Worm (Caenorhabditis elegans) whole organism, L4 larva: Measurements from ENCODE around the gene srh-296.
A peak's percentile ranks its signal among the peaks of the same experiment; 100 is the strongest.

Source experiments
- aly-2 ChIP-seq: sonication (generic microtip); optimal IDR thresholded peaks from 2 replicates; lab custom pipeline; 2018; ENCODE audit warnings: missing biosample characterization, missing genetic modification characterization
- ama-1 ChIP-seq: fragments of 150-350 bp; optimal IDR thresholded peaks from 2 replicates; lab custom pipeline; 2014; ENCODE audit warnings: inconsistent platforms, mixed read lengths
- daf-16 ChIP-seq, 3 experiments: sonication (generic microtip); optimal IDR thresholded peaks; 2 replicates each; lab custom pipeline; 2016 to 2017; ENCODE audit warnings: missing genetic modification characterization in 3 of 3, missing genetic modification reagents in 3 of 3, mild to moderate bottlenecking in 2 of 3, missing compliant biosample characterization in 2 of 3, missing biosample characterization in 1 of 3, moderate library complexity in 1 of 3
- hlh-30 ChIP-seq: sonication (generic microtip); optimal IDR thresholded peaks from 2 replicates; lab custom pipeline; 2017; ENCODE audit warnings: antibody characterized with exemption, mild to moderate bottlenecking, missing genetic modification characterization, missing compliant biosample characterization; ENCODE audit not compliant: insufficient read depth
- nhr-237 ChIP-seq: sonication (generic microtip); optimal IDR thresholded peaks from 2 replicates; lab custom pipeline; 2017; ENCODE audit warnings: missing biosample characterization, missing genetic modification characterization
- nhr-41 ChIP-seq: fragments of 200-800 bp; sonication (Bioruptor generic); IDR thresholded peaks from 2 replicates; pipeline ENCODE4 v1.3.6; 2022; ENCODE audit warnings: missing genetic modification reagents, missing genetic modification characterization, missing compliant biosample characterization
- spr-1 ChIP-seq: sonication (generic microtip); optimal IDR thresholded peaks from 2 replicates; lab custom pipeline; 2016; ENCODE audit warnings: mild to moderate bottlenecking, missing genetic modification characterization, missing compliant biosample characterization
- unc-39 ChIP-seq: sonication (generic microtip); optimal IDR thresholded peaks from 2 replicates; lab custom pipeline; 2017; ENCODE audit warnings: missing biosample characterization, missing genetic modification characterization
- unc-62 ChIP-seq, 3 experiments: fragments of 150-350 bp in 1 of 3; sonication (generic microtip); optimal IDR thresholded peaks in 2 of 3; peaks in 1 of 3; 1 replicate in 1 of 3; 2 replicates in 2 of 3; lab custom pipeline; 2014 to 2017; ENCODE audit warnings: missing biosample characterization in 3 of 3, missing genetic modification characterization in 3 of 3, missing genetic modification reagents in 3 of 3, missing genotype in 1 of 3
- zfp-3 ChIP-seq: fragments of 200-800 bp; sonication (Bioruptor generic); conservative IDR thresholded peaks from 2 replicates; pipeline ENCODE4 v1.3.6; 2022; ENCODE audit warnings: missing genetic modification reagents, missing genetic modification characterization, missing compliant biosample characterization

- TF ChIP-seq unc-62 (GFP tag; optimal IDR thresholded peaks at IDR 0.05 in 1 of 2; lab: Kevin White, UChicago) = peak in 1 of 2 experiments; percentile 30
- no peak for TF ChIP-seq unc-62 (tag; optimal IDR thresholded peaks at IDR 0.05; lab: Kevin White, UChicago)
- TF ChIP-seq ama-1 (lab: Kevin White, UChicago) = no peak
- no peak for TF ChIP-seq aly-2 (tag; lab: Kevin White, UChicago)
- no peak for TF ChIP-seq nhr-237
- TF ChIP-seq zfp-3 (GFP tag; lab: Robert Waterston, UW) = no peak
- peak; percentile 63 for TF ChIP-seq hlh-30 (tag; lab: Kevin White, UChicago)
- TF ChIP-seq nhr-41 (GFP tag; lab: Robert Waterston, UW) = no peak
- TF ChIP-seq unc-39 (tag; lab: Kevin White, UChicago) = no peak
- TF ChIP-seq spr-1 (tag; lab: Kevin White, UChicago) = no peak
- no peak for TF ChIP-seq daf-16 (GFP tag; optimal IDR thresholded peaks at IDR 0.05; lab: Kevin White, UChicago)
- peak; percentile 21 for TF ChIP-seq daf-16 (tag; optimal IDR thresholded peaks at IDR 0.05; lab: Kevin White, UChicago)
These were observed 29.9 kb upstream of the srh-296 start for ce11 chrV:17780285-17780684.
